Worm (Caenorhabditis elegans) whole organism, young adult: ENCODE measurements around the gene rps-2.

Source experiments
- B0336.3 ChIP-seq: fragments of 200-800 bp; sonication (Bioruptor generic); IDR thresholded peaks from 2 replicates; pipeline ENCODE4 v1.3.6; 2022; ENCODE audit warnings: missing genetic modification characterization, missing compliant biosample characterization
- F10E7.11 ChIP-seq: sonication (generic microtip); optimal IDR thresholded peaks from 2 replicates; lab custom pipeline; 2017; ENCODE audit warnings: mild to moderate bottlenecking, missing genetic modification characterization, moderate library complexity, missing compliant biosample characterization
- F23B12.7 ChIP-seq: sonication (generic microtip); optimal IDR thresholded peaks from 2 replicates; lab custom pipeline; 2017; ENCODE audit warnings: missing genetic modification characterization, mild to moderate bottlenecking, missing compliant biosample characterization, antibody characterized with exemption, moderate library complexity; ENCODE audit not compliant: insufficient read depth
- F39B2.1 ChIP-seq: fragments of 200-800 bp; sonication (Bioruptor generic); IDR thresholded peaks from 2 replicates; pipeline ENCODE4 v1.3.6; 2022; ENCODE audit warnings: missing genetic modification reagents, missing genetic modification characterization, missing compliant biosample characterization
- F49E8.2 ChIP-seq: sonication (generic microtip); optimal IDR thresholded peaks from 3 replicates; lab custom pipeline; 2017; ENCODE audit warnings: missing genetic modification characterization, mild to moderate bottlenecking, missing compliant biosample characterization, antibody characterized with exemption, moderate library complexity; ENCODE audit not compliant: insufficient read depth
- F55B11.4 ChIP-seq: sonication (generic microtip); optimal IDR thresholded peaks from 2 replicates; lab custom pipeline; 2016; ENCODE audit warnings: missing compliant biosample characterization, missing genetic modification characterization, borderline replicate concordance; ENCODE audit not compliant: insufficient read depth
- F57A8.1 ChIP-seq: fragments of 200-800 bp; sonication (Bioruptor generic); optimal IDR thresholded peaks from 2 replicates; lab custom pipeline; 2018; ENCODE audit warnings: mild to moderate bottlenecking, missing genetic modification characterization, moderate library complexity, missing compliant biosample characterization
- F57C9.4 ChIP-seq: sonication (generic microtip); optimal IDR thresholded peaks from 2 replicates; lab custom pipeline; 2017; ENCODE audit warnings: mild to moderate bottlenecking, missing genetic modification characterization, missing compliant biosample characterization
- K11D2.4 ChIP-seq: fragments of 200-800 bp; sonication (Bioruptor generic); IDR thresholded peaks from 2 replicates; pipeline ENCODE4 v1.3.6; 2022; ENCODE audit warnings: missing genetic modification reagents, missing genetic modification characterization, missing compliant biosample characterization
- Y67H2A.10 ChIP-seq: fragments of 200-800 bp; sonication (Bioruptor generic); conservative IDR thresholded peaks from 2 replicates; pipeline ENCODE4 v1.3.6; 2022; ENCODE audit warnings: missing genetic modification reagents, missing genetic modification characterization, missing compliant biosample characterization
- Y79H2A.3 ChIP-seq: fragments of 200-800 bp; sonication (Bioruptor generic); conservative IDR thresholded peaks from 2 replicates; pipeline ENCODE4 v1.3.6; 2022; ENCODE audit warnings: missing genetic modification reagents, missing genetic modification characterization, missing compliant biosample characterization
- akir-1 ChIP-seq: fragments of 200-800 bp; sonication (Bioruptor generic); optimal IDR thresholded peaks from 2 replicates; lab custom pipeline; 2018; ENCODE audit warnings: mild to moderate bottlenecking, missing genetic modification characterization, moderate library complexity, missing compliant biosample characterization
- attf-5 ChIP-seq: fragments of 200-800 bp; sonication (Bioruptor generic); optimal IDR thresholded peaks from 2 replicates; lab custom pipeline; 2018; ENCODE audit warnings: mild to moderate bottlenecking, missing genetic modification characterization, missing compliant biosample characterization
- ccch-3 ChIP-seq: fragments of 200-800 bp; sonication (Bioruptor generic); optimal IDR thresholded peaks from 2 replicates; lab custom pipeline; 2018; ENCODE audit warnings: mild to moderate bottlenecking, missing genetic modification characterization, missing compliant biosample characterization
- cebp-2 ChIP-seq: fragments of 200-800 bp; sonication (Bioruptor generic); IDR thresholded peaks from 2 replicates; pipeline ENCODE4 v1.3.6; 2022; ENCODE audit warnings: missing genetic modification characterization, missing compliant biosample characterization
- ceh-100 ChIP-seq: fragments of 200-800 bp; sonication (Bioruptor generic); IDR thresholded peaks from 2 replicates; pipeline ENCODE4 v1.3.6; 2022; ENCODE audit warnings: missing genetic modification reagents, missing genetic modification characterization, missing compliant biosample characterization
- chd-7 ChIP-seq: sonication (generic microtip); optimal IDR thresholded peaks from 2 replicates; lab custom pipeline; 2016; ENCODE audit warnings: mild to moderate bottlenecking, missing genetic modification characterization, moderate library complexity, missing compliant biosample characterization
- dox-1 ChIP-seq: fragments of 200-800 bp; sonication (Bioruptor generic); IDR thresholded peaks from 2 replicates; pipeline ENCODE4 v1.3.6; 2022; ENCODE audit warnings: missing genetic modification reagents, missing genetic modification characterization, missing compliant biosample characterization
- egl-18 ChIP-seq: fragments of 200-800 bp; sonication (Bioruptor generic); IDR thresholded peaks from 2 replicates; pipeline ENCODE4 v1.3.6; 2022; ENCODE audit warnings: missing genetic modification reagents, missing genetic modification characterization, missing compliant biosample characterization
- egl-44 ChIP-seq: fragments of 200-800 bp; sonication (Bioruptor generic); IDR thresholded peaks from 2 replicates; pipeline ENCODE4 v1.3.6; 2022; ENCODE audit warnings: missing genetic modification reagents, missing genetic modification characterization, missing compliant biosample characterization
- ets-4 ChIP-seq: fragments of 200-800 bp; sonication (Bioruptor generic); optimal IDR thresholded peaks from 2 replicates; lab custom pipeline; 2018; ENCODE audit warnings: mild to moderate bottlenecking, missing genetic modification characterization, missing compliant biosample characterization
- gei-17 ChIP-seq: fragments of 200-800 bp; sonication (Bioruptor generic); optimal IDR thresholded peaks from 2 replicates; lab custom pipeline; 2018; ENCODE audit warnings: mild to moderate bottlenecking, missing genetic modification characterization, missing compliant biosample characterization
- him-1 ChIP-seq: sonication (generic microtip); optimal IDR thresholded peaks from 2 replicates; lab custom pipeline; 2016; ENCODE audit warnings: missing genotype, missing genetic modification reagents, missing genetic modification characterization, missing compliant biosample characterization
- hmg-1.2 ChIP-seq: fragments of 200-800 bp; sonication (Bioruptor generic); IDR thresholded peaks from 2 replicates; pipeline ENCODE4 v1.3.6; 2022; ENCODE audit warnings: missing genetic modification reagents, missing genetic modification characterization, missing compliant biosample characterization
- hmg-20 ChIP-seq: fragments of 200-800 bp; sonication (Bioruptor generic); IDR thresholded peaks from 2 replicates; pipeline ENCODE4 v1.3.6; 2022; ENCODE audit warnings: missing genetic modification reagents, missing genetic modification characterization, missing compliant biosample characterization
- let-526 ChIP-seq: fragments of 200-800 bp; sonication (Bioruptor generic); IDR thresholded peaks from 2 replicates; pipeline ENCODE4 v1.3.6; 2022; ENCODE audit warnings: missing genetic modification reagents, missing genetic modification characterization, missing compliant biosample characterization
- lin-26 ChIP-seq: fragments of 200-800 bp; sonication (Bioruptor generic); IDR thresholded peaks from 2 replicates; pipeline ENCODE4 v1.3.6; 2022; ENCODE audit warnings: missing genetic modification reagents, missing genetic modification characterization, missing compliant biosample characterization
- lsl-1 ChIP-seq: fragments of 200-800 bp; sonication (Bioruptor generic); optimal IDR thresholded peaks from 2 replicates; lab custom pipeline; 2018; ENCODE audit warnings: mild to moderate bottlenecking, missing genetic modification characterization, moderate library complexity, missing compliant biosample characterization
- lsy-27 ChIP-seq: sonication (generic microtip); optimal IDR thresholded peaks from 2 replicates; lab custom pipeline; 2017; ENCODE audit warnings: missing genetic modification characterization, mild to moderate bottlenecking, missing compliant biosample characterization, antibody characterized with exemption, missing genotype, borderline replicate concordance; ENCODE audit not compliant: insufficient read depth
- madf-8 ChIP-seq: fragments of 200-800 bp; sonication (Bioruptor generic); conservative IDR thresholded peaks from 2 replicates; pipeline ENCODE4 v1.3.6; 2022; ENCODE audit warnings: missing genetic modification reagents, missing genetic modification characterization, missing compliant biosample characterization
- mcd-1 ChIP-seq: fragments of 200-800 bp; sonication (Bioruptor generic); IDR thresholded peaks from 2 replicates; pipeline ENCODE4 v1.3.6; 2022; ENCODE audit warnings: missing genetic modification reagents, missing genetic modification characterization, missing compliant biosample characterization
- mel-28 ChIP-seq: sonication (generic microtip); optimal IDR thresholded peaks from 2 replicates; lab custom pipeline; 2016; ENCODE audit warnings: borderline replicate concordance, mild to moderate bottlenecking, missing genetic modification characterization, missing compliant biosample characterization
- mes-4 ChIP-seq: sonication (generic microtip); optimal IDR thresholded peaks from 2 replicates; lab custom pipeline; 2016; ENCODE audit warnings: missing genotype, missing genetic modification characterization, missing compliant biosample characterization
- mxl-1 ChIP-seq: sonication (generic microtip); optimal IDR thresholded peaks from 2 replicates; lab custom pipeline; 2016; ENCODE audit warnings: missing genetic modification characterization, missing compliant biosample characterization
- nfya-1 ChIP-seq: sonication (generic microtip); optimal IDR thresholded peaks from 2 replicates; lab custom pipeline; 2017; ENCODE audit warnings: antibody characterized with exemption, missing compliant biosample characterization, missing genetic modification characterization, borderline replicate concordance; ENCODE audit not compliant: insufficient read depth
- rcor-1 ChIP-seq: fragments of 200-800 bp; sonication (Bioruptor generic); IDR thresholded peaks from 2 replicates; pipeline ENCODE4 v1.3.6; 2022; ENCODE audit warnings: missing genetic modification reagents, missing genetic modification characterization, missing compliant biosample characterization
- repo-1 ChIP-seq: sonication (generic microtip); optimal IDR thresholded peaks from 2 replicates; lab custom pipeline; 2017; ENCODE audit warnings: mild to moderate bottlenecking, missing genetic modification characterization, missing compliant biosample characterization
- somi-1 ChIP-seq: fragments of 200-800 bp; sonication (Bioruptor generic); optimal IDR thresholded peaks from 2 replicates; lab custom pipeline; 2018; ENCODE audit warnings: mild to moderate bottlenecking, missing genetic modification characterization, missing compliant biosample characterization
- tbp1 ChIP-seq: fragments of 200-800 bp; sonication (Bioruptor generic); optimal IDR thresholded peaks from 2 replicates; lab custom pipeline; 2018; ENCODE audit warnings: mild to moderate bottlenecking, missing genetic modification characterization, missing compliant biosample characterization
- unc-130 ChIP-seq: sonication (generic microtip); optimal IDR thresholded peaks from 2 replicates; lab custom pipeline; 2016; ENCODE audit warnings: missing genetic modification reagents, missing genetic modification characterization, missing compliant biosample characterization
- zfh-2 ChIP-seq: fragments of 200-800 bp; sonication (Bioruptor generic); conservative IDR thresholded peaks from 2 replicates; pipeline ENCODE4 v1.3.6; 2022; ENCODE audit warnings: missing genetic modification reagents, missing genetic modification characterization, missing compliant biosample characterization
- zim-3 ChIP-seq: sonication (generic microtip); optimal IDR thresholded peaks from 2 replicates; lab custom pipeline; 2017; ENCODE audit warnings: mild to moderate bottlenecking, missing genetic modification characterization, moderate library complexity, missing compliant biosample characterization
- ztf-25 ChIP-seq: fragments of 200-800 bp; sonication (Bioruptor generic); IDR thresholded peaks from 2 replicates; pipeline ENCODE4 v1.3.6; 2022; ENCODE audit warnings: missing genetic modification reagents, missing genetic modification characterization, missing compliant biosample characterization
- ztf-28 ChIP-seq: fragments of 200-800 bp; sonication (Bioruptor generic); IDR thresholded peaks from 2 replicates; pipeline ENCODE4 v1.3.6; 2022; ENCODE audit warnings: missing genetic modification reagents, missing genetic modification characterization, missing compliant biosample characterization
- ztf-6 ChIP-seq: fragments of 200-800 bp; sonication (Bioruptor generic); IDR thresholded peaks from 2 replicates; pipeline ENCODE4 v1.3.6; 2022; ENCODE audit warnings: missing genetic modification reagents, missing genetic modification characterization, missing compliant biosample characterization

Gene rps-2

ce11 chrIV:7881166-7881565, 45.0 kb downstream of the rps-2 start:
- TF ChIP-seq nfya-1 (tag; lab: Kevin White, UChicago) (no peak), Y79H2A.3 (GFP tag; lab: Robert Waterston, UW) (no peak), F49E8.2 (tag; lab: Kevin White, UChicago) (no peak), ceh-100 (GFP tag; lab: Robert Waterston, UW) (no peak), somi-1 (no peak), ztf-6 (no peak), hmg-1.2 (GFP tag; lab: Robert Waterston, UW) (no peak), mcd-1 (GFP tag; lab: Robert Waterston, UW) (no peak), ccch-3 (no peak), chd-7 (tag; lab: Kevin White, UChicago) (no peak), ztf-25 (GFP tag; lab: Robert Waterston, UW) (no peak), lsl-1 (GFP tag; lab: Kevin White, UChicago) (no peak), F10E7.11 (tag; lab: Kevin White, UChicago) (no peak), ets-4 (GFP tag; lab: Kevin White, UChicago) (no peak), attf-5 (GFP tag; lab: Kevin White, UChicago) (no peak), repo-1 (tag; lab: Kevin White, UChicago) (no peak), Y67H2A.10 (GFP tag; lab: Robert Waterston, UW) (no peak)
- TF ChIP-seq, all 124 proteins: peak for 0

ce11 chrIV:7879017-7879416, 47.2 kb downstream of the rps-2 start, which contains the start of gene srt-73:
Gene srt-73 (plus strand): TSS chrIV:7879317.
- TF ChIP-seq hmg-20 (GFP tag; lab: Robert Waterston, UW): no peak
- TF ChIP-seq rcor-1 (GFP tag; lab: Robert Waterston, UW): no peak
- TF ChIP-seq mel-28 (tag; lab: Kevin White, UChicago): no peak
- TF ChIP-seq egl-18 (GFP tag; lab: Robert Waterston, UW): no peak
- no peak for TF ChIP-seq akir-1 (GFP tag; lab: Kevin White, UChicago)
- no peak for TF ChIP-seq lin-26 (GFP tag; lab: Robert Waterston, UW)
- no peak for TF ChIP-seq let-526 (GFP tag; lab: Robert Waterston, UW)
- no peak for TF ChIP-seq him-1
- no peak for TF ChIP-seq somi-1
- no peak for TF ChIP-seq F39B2.1
- TF ChIP-seq gei-17 (GFP tag; lab: Kevin White, UChicago): no peak
- no peak for TF ChIP-seq zfh-2 (GFP tag; lab: Robert Waterston, UW)
- no peak for TF ChIP-seq dox-1 (GFP tag; lab: Robert Waterston, UW)

- no peak for TF ChIP-seq egl-44 (GFP tag; lab: Robert Waterston, UW)
- TF ChIP-seq F57C9.4 (tag; lab: Kevin White, UChicago): no peak
- no peak for TF ChIP-seq mxl-1
- TF ChIP-seq lsy-27 (tag; lab: Kevin White, UChicago): no peak
- TF ChIP-seq zim-3 (tag; lab: Kevin White, UChicago): no peak
- TF ChIP-seq tbp1 (GFP tag; lab: Kevin White, UChicago): no peak
- TF ChIP-seq unc-130 (GFP tag; lab: Kevin White, UChicago): no peak
- no peak for TF ChIP-seq F57A8.1
- TF ChIP-seq madf-8 (GFP tag; lab: Robert Waterston, UW): no peak
- TF ChIP-seq K11D2.4 (GFP tag; lab: Robert Waterston, UW): no peak
- TF ChIP-seq F23B12.7 (tag; lab: Kevin White, UChicago): no peak
- TF ChIP-seq lin-26 (GFP tag; lab: Robert Waterston, UW): no peak
- TF ChIP-seq cebp-2: no peak
- TF ChIP-seq ztf-28 (GFP tag; lab: Robert Waterston, UW): no peak
- no peak for TF ChIP-seq B0336.3 (GFP tag; lab: Robert Waterston, UW)
- TF ChIP-seq F55B11.4 (tag; lab: Kevin White, UChicago): no peak
- no peak for TF ChIP-seq mes-4
- no peak for TF ChIP-seq Y67H2A.10 (GFP tag; lab: Robert Waterston, UW)
These were observed 48.4 kb downstream of the rps-2 start, which contains the start of gene kin-26 for ce11 chrIV:7877781-7878180. Gene kin-26 (minus strand): TSS chrIV:7877881.
